Fruit fly (Drosophila melanogaster) whole organism, pupa: ENCODE results near the gene MED6.
A peak's percentile ranks its signal among the peaks of the same experiment; 100 is the strongest.

ENCODE experiments used
- CG10348 ChIP-seq: fragments of 200-800 bp; sonication (Bioruptor generic); IDR thresholded peaks from 2 replicates; pipeline ENCODE4 v1.3.6; 2022; ENCODE audit warnings: missing biosample characterization, missing genetic modification characterization
- CG12605 ChIP-seq: fragments of 200-800 bp; sonication (Bioruptor generic); IDR thresholded peaks from 2 replicates; pipeline ENCODE4 v1.3.6; 2022; ENCODE audit warnings: missing biosample characterization, missing genetic modification characterization
- CG13204 ChIP-seq: fragments of 200-800 bp; sonication (Bioruptor generic); optimal IDR thresholded peaks from 2 replicates; lab custom pipeline; 2018; ENCODE audit warnings: missing biosample characterization, mild to moderate bottlenecking, missing genetic modification characterization, moderate library complexity
- CG14655 ChIP-seq: fragments of 200-800 bp; sonication (Bioruptor generic); optimal IDR thresholded peaks from 3 replicates; lab custom pipeline; 2017; ENCODE audit warnings: mild to moderate bottlenecking, missing biosample characterization, missing genetic modification reagents, missing genetic modification characterization
- CG15710 ChIP-seq: fragments of 200-800 bp; sonication (Bioruptor generic); optimal IDR thresholded peaks from 2 replicates; lab custom pipeline; 2018; ENCODE audit warnings: missing biosample characterization, mild to moderate bottlenecking, missing genetic modification characterization, moderate library complexity
- CG17806 ChIP-seq: fragments of 200-800 bp; sonication (Bioruptor generic); optimal IDR thresholded peaks from 2 replicates; lab custom pipeline; 2018; ENCODE audit warnings: missing biosample characterization, mild to moderate bottlenecking, missing genetic modification characterization, moderate library complexity
- CG32121 ChIP-seq: fragments of 200-800 bp; sonication (Bioruptor generic); IDR thresholded peaks from 2 replicates; pipeline ENCODE4 v1.3.6; 2022; ENCODE audit warnings: missing biosample characterization, missing genetic modification characterization
- CG34367 ChIP-seq: fragments of 200-800 bp; sonication (Bioruptor generic); optimal IDR thresholded peaks from 2 replicates; lab custom pipeline; 2018; ENCODE audit warnings: missing biosample characterization, mild to moderate bottlenecking, missing genetic modification characterization
- CG4496 ChIP-seq: fragments of 200-800 bp; sonication (Bioruptor generic); IDR thresholded peaks from 3 replicates; pipeline ENCODE4 v1.3.6; 2022; ENCODE audit warnings: missing biosample characterization, missing genetic modification characterization
- CG8159 ChIP-seq: fragments of 200-800 bp; sonication (Bioruptor generic); optimal IDR thresholded peaks from 3 replicates; lab custom pipeline; 2018; ENCODE audit warnings: missing biosample characterization, mild to moderate bottlenecking, missing genetic modification characterization, moderate library complexity
- CG8301 ChIP-seq: fragments of 200-800 bp; sonication (Bioruptor generic); optimal IDR thresholded peaks from 2 replicates; lab custom pipeline; 2018; ENCODE audit warnings: missing biosample characterization, mild to moderate bottlenecking, missing genetic modification characterization
- CG9948 ChIP-seq: fragments of 200-800 bp; sonication (Bioruptor generic); optimal IDR thresholded peaks from 2 replicates; lab custom pipeline; 2018; ENCODE audit warnings: missing biosample characterization, mild to moderate bottlenecking, missing genetic modification characterization, moderate library complexity
- D1 ChIP-seq: fragments of 200-800 bp; sonication (Bioruptor generic); optimal IDR thresholded peaks from 2 replicates; lab custom pipeline; 2018; ENCODE audit warnings: missing biosample characterization, mild to moderate bottlenecking, missing genetic modification characterization, moderate library complexity
- EcR ChIP-seq: fragments of 200-800 bp; sonication (Bioruptor generic); optimal IDR thresholded peaks from 3 replicates; lab custom pipeline; 2019; ENCODE audit warnings: missing biosample characterization, missing genetic modification characterization, mild to moderate bottlenecking, moderate library complexity, missing genetic modification reagents
- Ets98B ChIP-seq: fragments of 200-800 bp; sonication (Bioruptor generic); IDR thresholded peaks from 2 replicates; pipeline ENCODE4 v1.3.6; 2022; ENCODE audit warnings: missing biosample characterization, missing genetic modification characterization
- Pif1A ChIP-seq: fragments of 200-800 bp; sonication (Bioruptor generic); optimal IDR thresholded peaks from 3 replicates; lab custom pipeline; 2016; ENCODE audit warnings: missing biosample characterization, missing genetic modification characterization
- Pif1B ChIP-seq: fragments of 200-800 bp; sonication (Bioruptor generic); optimal IDR thresholded peaks from 3 replicates; lab custom pipeline; 2016; ENCODE audit warnings: missing biosample characterization, missing genetic modification characterization
- Snoo ChIP-seq: fragments of 200-800 bp; sonication (Bioruptor generic); optimal IDR thresholded peaks from 3 replicates; lab custom pipeline; 2017; ENCODE audit warnings: missing biosample characterization, mild to moderate bottlenecking, missing genetic modification characterization, inconsistent platforms
- fd96Ca ChIP-seq: fragments of 200-800 bp; sonication (Bioruptor generic); IDR thresholded peaks from 3 replicates; pipeline ENCODE4 v1.3.6; 2022; ENCODE audit warnings: missing biosample characterization, missing genetic modification characterization
- gl ChIP-seq: fragments of 200-800 bp; sonication (Bioruptor generic); optimal IDR thresholded peaks from 2 replicates; lab custom pipeline; 2018; ENCODE audit warnings: missing biosample characterization, mild to moderate bottlenecking, missing genetic modification characterization
- rn ChIP-seq: fragments of 200-800 bp; sonication (Bioruptor generic); IDR thresholded peaks from 2 replicates; pipeline ENCODE4 v1.3.6; 2022; ENCODE audit warnings: missing biosample characterization, missing genetic modification characterization

Gene MED6

DNA sequence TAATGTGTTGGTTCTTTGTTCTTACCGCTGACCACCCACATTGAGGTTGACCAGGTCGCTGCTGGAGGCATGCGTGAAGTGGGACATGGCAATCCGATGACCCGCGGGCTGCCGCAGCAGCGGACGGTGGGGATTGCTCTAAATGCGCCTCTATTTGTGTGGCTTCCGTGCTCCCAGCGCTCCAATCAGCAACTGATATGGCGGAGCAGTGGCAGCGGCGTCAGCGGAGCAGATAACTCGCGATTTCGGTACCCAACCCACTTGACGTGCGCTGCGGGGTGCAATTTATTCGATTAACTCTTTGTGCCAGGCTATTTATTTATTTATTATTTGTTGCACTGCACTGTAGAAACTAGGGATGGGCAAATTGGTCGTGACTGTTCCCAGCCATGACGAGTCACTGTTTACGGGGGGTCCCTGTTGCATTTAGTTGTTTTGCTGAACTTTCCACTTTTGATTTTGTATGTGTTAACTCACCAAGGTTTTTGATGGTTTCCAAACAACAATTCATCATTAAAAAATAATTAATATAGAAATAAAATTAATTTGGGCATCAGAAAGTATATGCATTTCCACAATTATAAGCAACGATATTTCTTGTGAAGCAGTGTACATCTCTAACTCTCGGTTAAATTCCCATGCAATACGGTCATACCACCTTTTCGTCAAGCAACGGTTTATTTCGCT is 32.0 kb upstream of the MED6 start, which contains the start of the genes CG9467 and CG8526:
CG9467 (minus strand) TSS at position 383 of the 687 bp plus-strand sequence.
CG8526 (plus strand) TSS at position 637 of the 687 bp plus-strand sequence.
- peak; percentile 9 for TF ChIP-seq CG34367 (tag; lab: Kevin White, UChicago)
- TF ChIP-seq CG15710 (tag; lab: Kevin White, UChicago): peak; percentile 65
- peak; percentile 32 for TF ChIP-seq CG9948 (tag; lab: Kevin White, UChicago)
- TF ChIP-seq CG32121: peak; percentile 63
- peak; percentile 16 for TF ChIP-seq EcR (GFP tag; lab: Kevin White, UChicago)
- TF ChIP-seq Snoo: peak; percentile 41
- TF ChIP-seq Ets98B: no peak
- TF ChIP-seq Pif1A (GFP tag; lab: Kevin White, UChicago): no peak
- TF ChIP-seq D1: no peak
- TF ChIP-seq CG8301 (tag; lab: Kevin White, UChicago): no peak
- no peak for TF ChIP-seq CG12605
- peak; percentile 47 for TF ChIP-seq CG17806 (tag; lab: Kevin White, UChicago)
- TF ChIP-seq fd96Ca: peak; percentile 31; the same call in 2 of the 3 replicates

DNA sequence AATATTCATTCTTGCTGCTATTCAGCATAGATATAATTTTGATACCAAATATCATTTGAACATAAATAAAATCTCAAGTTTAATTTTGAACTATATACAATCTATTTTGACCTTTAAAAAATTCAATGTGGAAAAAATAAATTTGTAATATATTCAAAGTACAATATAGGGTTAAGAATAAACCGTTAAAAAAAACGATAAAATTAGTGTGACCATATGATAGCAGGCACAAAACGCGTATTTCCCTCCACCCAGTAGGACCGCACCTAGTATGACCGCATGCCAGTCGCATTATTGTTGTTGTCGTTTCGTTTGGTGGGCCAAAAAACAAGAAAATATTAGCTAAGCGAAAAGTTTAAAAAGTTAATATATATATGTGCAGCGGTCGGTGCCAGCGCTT is 24.2 kb upstream of the MED6 start, which contains the start of gene CG8516:
CG8516 (plus strand) TSS at position 278 of the 400 bp plus-strand sequence.
- TF ChIP-seq Ets98B (peak; percentile 20; the same call in 1 of the 2 replicates), rn (no peak), CG8159 (tag; lab: Kevin White, UChicago) (peak; percentile 35), CG10348 (GFP tag; lab: Robert Waterston, UW) (no peak), CG32121 (peak; percentile 53; the same call in 1 of the 2 replicates), EcR (GFP tag; lab: Kevin White, UChicago) (peak; percentile 11), CG8301 (tag; lab: Kevin White, UChicago) (peak; percentile 25), gl (tag; lab: Kevin White, UChicago) (no peak), CG4496 (GFP tag; lab: Robert Waterston, UW) (no peak), CG12605 (no peak), CG15710 (tag; lab: Kevin White, UChicago) (peak; percentile 16), fd96Ca (no peak), CG17806 (tag; lab: Kevin White, UChicago) (peak; percentile 34), Pif1B (no peak)

DNA sequence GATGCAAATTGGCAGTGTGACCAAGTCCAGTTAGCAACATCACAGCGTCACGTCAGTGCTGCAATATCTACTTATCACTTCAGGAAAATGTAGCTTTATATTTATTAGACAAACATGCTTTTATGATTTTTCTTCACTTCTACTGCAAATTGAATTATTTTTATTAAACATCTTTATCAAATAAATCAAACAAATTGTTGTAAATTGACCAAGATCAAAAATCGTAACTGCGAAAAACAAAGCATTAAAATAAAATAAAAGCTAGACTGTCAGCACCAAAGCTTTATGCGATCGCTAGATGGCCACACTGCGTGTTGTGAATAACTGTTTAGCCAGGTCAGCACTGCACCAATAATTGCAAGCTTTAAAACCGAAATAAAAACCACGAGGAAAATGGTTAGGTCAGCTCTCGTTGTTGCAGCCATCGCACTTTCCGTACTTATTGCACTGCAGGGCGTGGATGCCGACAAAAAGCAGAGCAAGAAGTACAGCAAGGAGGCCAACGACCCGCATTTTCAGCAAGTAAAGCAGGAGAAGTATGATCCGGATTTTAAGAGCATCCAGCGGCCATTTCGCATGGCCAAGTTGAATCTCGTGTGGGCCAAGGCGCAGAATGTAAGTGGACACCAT is 22.5 kb upstream of the MED6 start, which contains the start of the genes CG12945 and CG8507:
CG12945 (minus strand) TSS at position 45 of the 630 bp plus-strand sequence.
CG8507 (plus strand) TSS at position 307 of the 630 bp plus-strand sequence.
- TF ChIP-seq gl (tag; lab: Kevin White, UChicago): no peak
- peak; percentile 52 for TF ChIP-seq CG15710 (tag; lab: Kevin White, UChicago)
- TF ChIP-seq Pif1B: no peak
- TF ChIP-seq Ets98B: no peak
- TF ChIP-seq rn: no peak
- no peak for TF ChIP-seq CG10348 (GFP tag; lab: Robert Waterston, UW)
- no peak for TF ChIP-seq CG13204 (GFP tag; lab: Kevin White, UChicago)
- no peak for TF ChIP-seq CG4496 (GFP tag; lab: Robert Waterston, UW)
- TF ChIP-seq Pif1A (GFP tag; lab: Kevin White, UChicago): no peak
- TF ChIP-seq fd96Ca: no peak
- TF ChIP-seq D1: no peak
- TF ChIP-seq CG12605: no peak
- TF ChIP-seq CG17806 (tag; lab: Kevin White, UChicago): peak; percentile 11
- peak; percentile 29 for TF ChIP-seq CG9948 (tag; lab: Kevin White, UChicago)
- TF ChIP-seq CG8301 (tag; lab: Kevin White, UChicago): peak; percentile 28
- TF ChIP-seq CG8159 (tag; lab: Kevin White, UChicago): peak; percentile 61
- TF ChIP-seq Snoo: peak; percentile 25
- TF ChIP-seq CG14655 (GFP tag; lab: Kevin White, UChicago): no peak
- peak; percentile 6 for TF ChIP-seq CG34367 (tag; lab: Kevin White, UChicago)
- TF ChIP-seq EcR (GFP tag; lab: Kevin White, UChicago): peak; percentile 91
- no peak for TF ChIP-seq CG32121

DNA sequence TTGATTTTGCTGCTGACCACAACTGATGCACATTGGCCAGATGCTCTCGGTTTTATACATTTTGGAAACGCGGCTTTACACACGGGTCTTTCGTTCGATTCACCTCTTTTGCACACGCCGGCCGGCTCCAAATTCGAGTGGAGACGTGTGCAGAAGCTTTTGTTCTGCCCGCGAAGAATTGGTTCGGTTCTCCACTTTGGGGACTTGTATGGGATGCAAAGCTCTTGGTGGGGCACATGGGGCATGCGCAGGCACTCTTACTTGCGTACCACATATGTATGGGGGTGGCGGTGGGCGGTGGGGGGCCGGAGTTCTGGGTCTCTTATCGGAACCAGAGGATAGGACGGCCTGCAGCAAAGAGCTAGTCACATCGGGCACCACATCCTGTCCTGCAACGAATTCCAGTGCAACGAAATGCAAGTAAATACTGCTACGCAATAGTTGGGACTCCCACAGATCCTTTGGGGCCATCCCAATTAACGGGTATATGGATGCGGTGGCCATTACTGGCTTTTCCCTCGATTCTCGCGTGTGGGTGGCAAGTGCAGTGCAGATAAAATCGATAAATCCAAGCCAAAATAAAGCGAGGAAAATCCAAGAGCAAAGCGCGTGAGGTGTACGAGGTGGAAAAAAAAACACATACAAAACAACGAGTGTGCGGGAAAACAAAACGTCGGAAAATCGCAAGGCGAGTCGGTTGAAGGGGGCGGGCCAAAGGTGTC is 15.7 kb upstream of the MED6 start, which contains the start of the genes MtnA and CG8500:
MtnA (minus strand) TSS at position 30 of the 722 bp plus-strand sequence.
CG8500 (plus strand) TSS at position 313 of the 722 bp plus-strand sequence.
- peak; percentile 64; the same call in 2 of the 3 replicates for TF ChIP-seq CG4496 (GFP tag; lab: Robert Waterston, UW)
- TF ChIP-seq Ets98B: peak; percentile 11; the same call in 1 of the 2 replicates
- no peak for TF ChIP-seq CG14655 (GFP tag; lab: Kevin White, UChicago)
- TF ChIP-seq, all 21 proteins: peak for 2

DNA sequence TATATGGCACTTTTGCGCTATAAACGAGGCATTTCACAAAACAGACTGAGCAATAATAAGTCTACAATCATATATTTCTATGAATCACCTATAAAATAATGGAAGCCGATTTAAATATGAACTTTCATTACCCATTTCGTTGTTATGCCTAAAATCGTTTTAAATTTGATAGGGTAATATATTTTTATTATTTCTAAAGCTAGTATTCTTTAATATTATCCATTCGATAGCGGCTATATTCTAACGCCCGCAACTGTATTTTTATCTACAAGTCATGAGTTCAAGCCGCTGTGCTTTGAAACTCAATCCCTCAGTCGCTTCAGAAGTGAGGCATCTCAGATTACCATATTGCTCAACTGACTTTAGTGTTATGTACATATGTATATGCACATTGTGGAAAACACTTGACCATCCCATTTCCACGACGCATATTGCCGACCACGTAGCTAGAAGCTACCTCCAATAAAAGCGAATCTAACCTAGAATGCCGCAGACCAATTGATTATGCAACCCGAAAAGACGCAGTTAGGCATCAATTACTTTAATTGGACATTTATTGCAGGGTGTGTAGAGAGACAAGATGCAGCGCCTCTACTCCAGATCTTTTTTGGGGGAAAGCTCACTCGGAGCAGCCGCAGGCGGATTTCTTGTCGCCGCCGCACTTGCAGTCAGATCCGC is 14.6 kb upstream of the MED6 start:
- TF ChIP-seq CG4496 (GFP tag; lab: Robert Waterston, UW): 0 out of 3 replicates have a peak, but pooled peaks have one; percentile 21
- peak; percentile 8 for TF ChIP-seq EcR (GFP tag; lab: Kevin White, UChicago)
- peak; percentile 21 for TF ChIP-seq CG8159 (tag; lab: Kevin White, UChicago)
- no peak for TF ChIP-seq CG12605
- peak; percentile 3 for TF ChIP-seq CG9948 (tag; lab: Kevin White, UChicago)
